Worm (Caenorhabditis elegans) whole organism, L4 larva: ENCODE measurements around the gene lab-2.

ENCODE experiments used
- F10B5.3 ChIP-seq: sonication (generic microtip); optimal IDR thresholded peaks from 2 replicates; lab custom pipeline; 2016; ENCODE audit warnings: mild to moderate bottlenecking, missing genetic modification characterization, missing compliant biosample characterization
- F26F4.8 ChIP-seq: fragments of 200-800 bp; sonication (Bioruptor generic); conservative IDR thresholded peaks from 2 replicates; pipeline ENCODE4 v1.3.6; 2022; ENCODE audit warnings: missing genetic modification characterization, missing compliant biosample characterization
- F37D6.2 ChIP-seq: sonication (generic microtip); optimal IDR thresholded peaks from 2 replicates; lab custom pipeline; 2016; ENCODE audit warnings: mild to moderate bottlenecking, missing genetic modification characterization, missing compliant biosample characterization
- F44E2.7 ChIP-seq: fragments of 200-800 bp; sonication (Bioruptor generic); IDR thresholded peaks from 2 replicates; pipeline ENCODE4 v2.1.2; 2022; ENCODE audit warnings: missing genetic modification characterization, missing compliant biosample characterization
- T20F7.1 ChIP-seq: fragments of 200-800 bp; sonication (Bioruptor generic); optimal IDR thresholded peaks from 2 replicates; lab custom pipeline; 2018; ENCODE audit warnings: mild to moderate bottlenecking, missing genetic modification characterization, missing compliant biosample characterization
- Y105C5A.15 ChIP-seq: fragments of 200-800 bp; sonication (Bioruptor generic); IDR thresholded peaks from 2 replicates; pipeline ENCODE4 v1.3.6; 2022; ENCODE audit warnings: missing genetic modification characterization, missing compliant biosample characterization
- Y48G9A.11 ChIP-seq: fragments of 200-800 bp; sonication (Bioruptor generic); IDR thresholded peaks from 2 replicates; pipeline ENCODE4 v1.3.6; 2022; ENCODE audit warnings: missing genetic modification reagents, missing genetic modification characterization, missing compliant biosample characterization
- Y5F2A.4 ChIP-seq: fragments of 200-800 bp; sonication (Bioruptor generic); optimal IDR thresholded peaks from 2 replicates; lab custom pipeline; 2018; ENCODE audit warnings: mild to moderate bottlenecking, missing genetic modification characterization, missing compliant biosample characterization
- ZK337.2 ChIP-seq: fragments of 200-800 bp; sonication (Bioruptor generic); IDR thresholded peaks from 2 replicates; pipeline ENCODE4 v1.3.6; 2022; ENCODE audit warnings: missing genetic modification reagents, missing genetic modification characterization, missing compliant biosample characterization
- aha-1 ChIP-seq: fragments of 150-350 bp; peaks from one replicate; lab custom pipeline; 2014; ENCODE audit warnings: missing biosample characterization, missing genetic modification characterization
- arid-1 ChIP-seq: fragments of 200-800 bp; sonication (Bioruptor generic); conservative IDR thresholded peaks from 2 replicates; pipeline ENCODE4 v1.3.6; 2022; ENCODE audit warnings: missing genetic modification reagents, missing genetic modification characterization, missing compliant biosample characterization
- ceh-32 ChIP-seq: sonication (generic microtip); optimal IDR thresholded peaks from 2 replicates; lab custom pipeline; 2016; ENCODE audit warnings: mild to moderate bottlenecking, missing genetic modification characterization, missing compliant biosample characterization; ENCODE audit not compliant: poor library complexity
- ceh-44 ChIP-seq: fragments of 200-800 bp; sonication (Bioruptor generic); IDR thresholded peaks from 2 replicates; pipeline ENCODE4 v1.3.6; 2022; ENCODE audit warnings: missing genetic modification reagents, missing genetic modification characterization, missing compliant biosample characterization
- cey-2 ChIP-seq: sonication (generic microtip); optimal IDR thresholded peaks from 3 replicates; lab custom pipeline; 2017; ENCODE audit warnings: missing genetic modification characterization, mild to moderate bottlenecking, missing compliant biosample characterization, antibody characterized with exemption, borderline replicate concordance; ENCODE audit not compliant: insufficient read depth
- daf-16 ChIP-seq, 3 experiments: sonication (generic microtip); optimal IDR thresholded peaks; 2 replicates each; lab custom pipeline; 2016 to 2017; ENCODE audit warnings: missing genetic modification characterization in 3 of 3, missing genetic modification reagents in 3 of 3, mild to moderate bottlenecking in 2 of 3, missing compliant biosample characterization in 2 of 3, missing biosample characterization in 1 of 3, moderate library complexity in 1 of 3
- dmd-6 ChIP-seq: fragments of 200-800 bp; sonication (Bioruptor generic); IDR thresholded peaks from 2 replicates; pipeline ENCODE4 v1.3.6; 2022; ENCODE audit warnings: missing genetic modification reagents, missing genetic modification characterization, missing compliant biosample characterization
- dmd-8 ChIP-seq: fragments of 200-800 bp; sonication (Bioruptor generic); IDR thresholded peaks from 2 replicates; pipeline ENCODE4 v1.3.6; 2022; ENCODE audit warnings: missing genetic modification characterization, missing compliant biosample characterization
- dpl-1 ChIP-seq: fragments of 150-350 bp; optimal IDR thresholded peaks from 2 replicates; lab custom pipeline; 2014; ENCODE audit warnings: missing biosample characterization, missing genetic modification reagents, missing genetic modification characterization
- egl-43 ChIP-seq: fragments of 200-800 bp; sonication (Bioruptor generic); IDR thresholded peaks from 2 replicates; pipeline ENCODE4 v1.3.6; 2022; ENCODE audit warnings: missing genetic modification reagents, missing genetic modification characterization, missing compliant biosample characterization
- fkh-10 ChIP-seq: fragments of 150-350 bp; optimal IDR thresholded peaks from 2 replicates; lab custom pipeline; 2014; ENCODE audit warnings: missing biosample characterization, missing genetic modification reagents, missing genetic modification characterization
- hif-1 ChIP-seq, 2 experiments: sonication (generic microtip); optimal IDR thresholded peaks; 2 replicates each; lab custom pipeline; 2016 to 2017; ENCODE audit warnings: missing compliant biosample characterization in 2 of 2, missing genetic modification characterization in 2 of 2, missing genetic modification reagents in 2 of 2, missing genotype in 2 of 2, mild to moderate bottlenecking in 1 of 2
- hlh-30 ChIP-seq: sonication (generic microtip); optimal IDR thresholded peaks from 2 replicates; lab custom pipeline; 2017; ENCODE audit warnings: antibody characterized with exemption, mild to moderate bottlenecking, missing genetic modification characterization, missing compliant biosample characterization; ENCODE audit not compliant: insufficient read depth
- jun-1 ChIP-seq: fragments of 150-350 bp; optimal IDR thresholded peaks from 2 replicates; lab custom pipeline; 2014; ENCODE audit warnings: missing biosample characterization, missing genetic modification reagents, missing genetic modification characterization
- lin-13 ChIP-seq: fragments of 150-350 bp; optimal IDR thresholded peaks from 2 replicates; lab custom pipeline; 2014; ENCODE audit warnings: missing biosample characterization, missing genetic modification reagents, missing genetic modification characterization
- lin-38 ChIP-seq: fragments of 200-800 bp; sonication (Bioruptor generic); IDR thresholded peaks from 2 replicates; pipeline ENCODE4 v1.3.6; 2022; ENCODE audit warnings: missing genetic modification reagents, missing genetic modification characterization, missing compliant biosample characterization
- lsy-2 ChIP-seq, 2 experiments: fragments of 150-350 bp in 1 of 2; sonication (generic microtip) in 1 of 2; optimal IDR thresholded peaks; 2 replicates each; lab custom pipeline; 2014 to 2017; ENCODE audit warnings: missing biosample characterization in 2 of 2, missing genetic modification characterization in 2 of 2
- mdt-29 ChIP-seq: fragments of 200-800 bp; sonication (Bioruptor generic); IDR thresholded peaks from 2 replicates; pipeline ENCODE4 v1.3.6; 2022; ENCODE audit warnings: missing genetic modification reagents, missing genetic modification characterization, missing compliant biosample characterization
- mes-2 ChIP-seq: sonication (generic microtip); optimal IDR thresholded peaks from 2 replicates; lab custom pipeline; 2016; ENCODE audit warnings: missing genotype, mild to moderate bottlenecking, missing genetic modification characterization, missing compliant biosample characterization; ENCODE audit not compliant: poor library complexity, severe bottlenecking
- mxl-3 ChIP-seq: fragments of 200-800 bp; sonication (Bioruptor generic); optimal IDR thresholded peaks from 2 replicates; lab custom pipeline; 2018; ENCODE audit warnings: mild to moderate bottlenecking, missing genetic modification characterization, missing compliant biosample characterization
- nhr-10 ChIP-seq: fragments of 150-350 bp; optimal IDR thresholded peaks from 2 replicates; lab custom pipeline; 2014; ENCODE audit warnings: missing biosample characterization, missing genetic modification characterization
- nhr-102 ChIP-seq: sonication (generic microtip); optimal IDR thresholded peaks from 2 replicates; lab custom pipeline; 2016; ENCODE audit warnings: mild to moderate bottlenecking, missing genetic modification characterization, moderate library complexity, missing compliant biosample characterization
- nhr-11 ChIP-seq: fragments of 150-350 bp; optimal IDR thresholded peaks from 2 replicates; lab custom pipeline; 2014; ENCODE audit warnings: missing biosample characterization, missing genetic modification characterization
- nhr-48 ChIP-seq: sonication (generic microtip); optimal IDR thresholded peaks from 2 replicates; lab custom pipeline; 2016; ENCODE audit warnings: mild to moderate bottlenecking, missing genetic modification characterization, missing compliant biosample characterization
- nhr-6 ChIP-seq: fragments of 150-350 bp; optimal IDR thresholded peaks from 2 replicates; lab custom pipeline; 2014; ENCODE audit warnings: missing biosample characterization, missing genetic modification characterization
- nhr-76 ChIP-seq: fragments of 150-350 bp; optimal IDR thresholded peaks from 2 replicates; lab custom pipeline; 2014; ENCODE audit warnings: missing biosample characterization, missing genetic modification characterization
- nhr-77 ChIP-seq: fragments of 150-350 bp; optimal IDR thresholded peaks from 2 replicates; lab custom pipeline; 2014; ENCODE audit warnings: missing biosample characterization, missing genetic modification characterization
- pha-4 ChIP-seq, 2 experiments: fragments of 150-350 bp in 1 of 2; fragments of 200-800 bp in 1 of 2; sonication (Bioruptor generic) in 1 of 2; IDR thresholded peaks in 1 of 2; optimal IDR thresholded peaks in 1 of 2; 2 replicates each; pipeline versions ENCODE4 v1.3.6 to Lab custom; 2014 to 2022; ENCODE audit warnings: missing genetic modification characterization in 2 of 2, missing genetic modification reagents in 2 of 2, missing biosample characterization in 1 of 2, missing compliant biosample characterization in 1 of 2
- saeg-2 ChIP-seq: fragments of 200-800 bp; sonication (Bioruptor generic); IDR thresholded peaks from 2 replicates; pipeline ENCODE4 v1.3.6; 2022; ENCODE audit warnings: missing genetic modification reagents, missing genetic modification characterization, missing compliant biosample characterization
- sdz-12 ChIP-seq: fragments of 200-800 bp; sonication (Bioruptor generic); optimal IDR thresholded peaks from 2 replicates; lab custom pipeline; 2018; ENCODE audit warnings: mild to moderate bottlenecking, missing genetic modification characterization, missing compliant biosample characterization
- set-16 ChIP-seq: fragments of 200-800 bp; sonication (Bioruptor generic); IDR thresholded peaks from 2 replicates; pipeline ENCODE4 v1.3.6; 2022; ENCODE audit warnings: missing genetic modification reagents, missing genetic modification characterization, missing compliant biosample characterization
- skn-1 ChIP-seq: fragments of 150-350 bp; optimal IDR thresholded peaks from 2 replicates; lab custom pipeline; 2014; ENCODE audit warnings: missing biosample characterization, missing genetic modification characterization
- spr-3 ChIP-seq: fragments of 200-800 bp; sonication (Bioruptor generic); optimal IDR thresholded peaks from 2 replicates; lab custom pipeline; 2018; ENCODE audit warnings: mild to moderate bottlenecking, missing genetic modification characterization, missing compliant biosample characterization
- unc-39 ChIP-seq: sonication (generic microtip); optimal IDR thresholded peaks from 2 replicates; lab custom pipeline; 2017; ENCODE audit warnings: missing biosample characterization, missing genetic modification characterization
- unc-62 ChIP-seq, 3 experiments: fragments of 150-350 bp in 1 of 3; sonication (generic microtip); optimal IDR thresholded peaks in 2 of 3; peaks in 1 of 3; 1 replicate in 1 of 3; 2 replicates in 2 of 3; lab custom pipeline; 2014 to 2017; ENCODE audit warnings: missing biosample characterization in 3 of 3, missing genetic modification characterization in 3 of 3, missing genetic modification reagents in 3 of 3, missing genotype in 1 of 3
- zip-11 ChIP-seq: fragments of 200-800 bp; sonication (Bioruptor generic); IDR thresholded peaks from 2 replicates; pipeline ENCODE4 v1.3.6; 2022; ENCODE audit warnings: missing genetic modification characterization, missing compliant biosample characterization
- zip-2 ChIP-seq: fragments of 150-350 bp; optimal IDR thresholded peaks from 2 replicates; lab custom pipeline; 2014; ENCODE audit warnings: missing biosample characterization, missing genetic modification characterization
- ztf-11 ChIP-seq: fragments of 150-350 bp; optimal IDR thresholded peaks from 2 replicates; lab custom pipeline; 2014; ENCODE audit warnings: missing biosample characterization, missing genetic modification characterization

Gene lab-2

ce11 chrIII:7359037-7359548 lies 29.7 kb upstream of the lab-2 start, which contains the start of the genes eco-1 and hmgr-1:
Gene eco-1, minus strand, starts transcription at chrIII:7359095.
Gene hmgr-1, plus strand, starts transcription at chrIII:7359498.
- TF ChIP-seq arid-1 (GFP tag; lab: Robert Waterston, UW), result 0 out of 2 replicates have a peak, but pooled peaks have one; percentile 30
- peak; percentile 86 for TF ChIP-seq mes-2 (tag; lab: Kevin White, UChicago)
- TF ChIP-seq zip-2 (tag; lab: Kevin White, UChicago), result no peak
- no peak for TF ChIP-seq zip-11
- peak; percentile 73 for TF ChIP-seq dpl-1 (GFP tag; lab: Kevin White, UChicago)
- no peak for TF ChIP-seq nhr-10 (tag; lab: Kevin White, UChicago)
- TF ChIP-seq nhr-102 (tag; lab: Kevin White, UChicago), result no peak
- TF ChIP-seq sdz-12 (GFP tag; lab: Kevin White, UChicago), result no peak
- TF ChIP-seq unc-39, result no peak
- TF ChIP-seq skn-1, result no peak
- no peak for TF ChIP-seq saeg-2 (GFP tag; lab: Robert Waterston, UW)
- peak in 1 of 2 experiments; percentile 40 for TF ChIP-seq lsy-2 (tag; optimal IDR thresholded peaks at IDR 0.05; lab: Kevin White, UChicago)

DNA sequence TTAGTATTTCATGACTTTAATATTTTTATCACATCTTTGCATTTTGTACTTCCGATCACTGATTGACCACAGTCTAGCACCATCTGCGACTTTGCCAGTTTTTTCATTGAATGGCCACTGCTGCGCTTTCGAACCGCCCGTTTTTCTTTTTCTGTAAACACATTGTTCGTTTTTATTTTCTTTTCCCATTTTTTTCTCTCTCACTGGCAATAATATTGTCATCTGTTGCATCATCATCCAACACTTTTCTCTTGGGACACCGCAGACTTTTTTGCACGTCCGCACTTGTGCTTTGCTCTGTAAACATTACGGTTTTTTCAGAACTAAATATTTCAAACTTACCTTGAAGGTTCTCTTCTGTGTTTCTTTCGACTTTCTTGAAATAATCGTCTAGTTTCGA lies 29.2 kb upstream of the lab-2 start:
- no peak for TF ChIP-seq dmd-8 (GFP tag; lab: Robert Waterston, UW)
- TF ChIP-seq Y105C5A.15 (GFP tag; lab: Robert Waterston, UW), result no peak
- no peak for TF ChIP-seq spr-3 (GFP tag; lab: Kevin White, UChicago)
- TF ChIP-seq F44E2.7 (GFP tag; lab: Robert Waterston, UW), result no peak
- no peak for TF ChIP-seq nhr-6 (tag; lab: Kevin White, UChicago)
- peak; percentile 12 for TF ChIP-seq nhr-11
- TF ChIP-seq egl-43 (GFP tag; lab: Robert Waterston, UW), result no peak
- TF ChIP-seq F26F4.8, result no peak
- no peak for TF ChIP-seq ceh-32 (tag; lab: Kevin White, UChicago)
- TF ChIP-seq Y5F2A.4 (GFP tag; lab: Kevin White, UChicago), result no peak
- TF ChIP-seq set-16 (GFP tag; lab: Robert Waterston, UW), result no peak
- TF ChIP-seq Y48G9A.11 (GFP tag; lab: Robert Waterston, UW), result no peak
- TF ChIP-seq T20F7.1 (GFP tag; lab: Kevin White, UChicago), result no peak
- TF ChIP-seq nhr-76, result no peak
- no peak for TF ChIP-seq nhr-48 (tag; lab: Kevin White, UChicago)
- peak; percentile 15 for TF ChIP-seq mxl-3
- TF ChIP-seq dmd-6 (GFP tag; lab: Robert Waterston, UW), result peak; percentile 51; the same call in 1 of the 2 replicates
- TF ChIP-seq fkh-10 (GFP tag; lab: Kevin White, UChicago), result no peak
- peak; percentile 40 for TF ChIP-seq hlh-30
- TF ChIP-seq daf-16 (GFP tag; optimal IDR thresholded peaks at IDR 0.05; lab: Kevin White, UChicago), result peak in 1 of 2 experiments; percentile 80
- peak; percentile 60 for TF ChIP-seq daf-16 (tag; optimal IDR thresholded peaks at IDR 0.05; lab: Kevin White, UChicago)
- TF ChIP-seq lin-13 (GFP tag; lab: Kevin White, UChicago), result peak; percentile 32
- TF ChIP-seq F37D6.2, result no peak
- TF ChIP-seq nhr-77 (tag; lab: Kevin White, UChicago), result no peak
- TF ChIP-seq skn-1, result no peak
- peak in 1 of 2 experiments; percentile 92 for TF ChIP-seq hif-1 (tag; optimal IDR thresholded peaks at IDR 0.05; lab: Kevin White, UChicago)
- TF ChIP-seq F10B5.3, result no peak
- TF ChIP-seq lsy-2 (tag; optimal IDR thresholded peaks at IDR 0.05; lab: Kevin White, UChicago), result no peak
- TF ChIP-seq unc-62 (GFP tag; optimal IDR thresholded peaks at IDR 0.05 in 1 of 2; lab: Kevin White, UChicago), result no peak
- no peak for TF ChIP-seq unc-62 (tag; optimal IDR thresholded peaks at IDR 0.05; lab: Kevin White, UChicago)
- TF ChIP-seq ceh-44, result no peak
- TF ChIP-seq pha-4 (GFP tag; IDR thresholded peaks at IDR 0.05; lab: Robert Waterston, UW), result no peak
- TF ChIP-seq pha-4 (tag; optimal IDR thresholded peaks at IDR 0.05; lab: Kevin White, UChicago), result peak; percentile 80
- no peak for TF ChIP-seq mdt-29
- TF ChIP-seq jun-1 (tag; lab: Kevin White, UChicago), result no peak
- TF ChIP-seq ztf-11 (tag; lab: Kevin White, UChicago), result no peak
- TF ChIP-seq aha-1 (tag; lab: Kevin White, UChicago), result peak; percentile 93
- TF ChIP-seq cey-2 (tag; lab: Kevin White, UChicago), result no peak
- no peak for TF ChIP-seq ZK337.2
- TF ChIP-seq lin-38 (GFP tag; lab: Robert Waterston, UW), result no peak
